Worm (Caenorhabditis elegans): ENCODE measurements around the gene lmp-2.

DNA sequence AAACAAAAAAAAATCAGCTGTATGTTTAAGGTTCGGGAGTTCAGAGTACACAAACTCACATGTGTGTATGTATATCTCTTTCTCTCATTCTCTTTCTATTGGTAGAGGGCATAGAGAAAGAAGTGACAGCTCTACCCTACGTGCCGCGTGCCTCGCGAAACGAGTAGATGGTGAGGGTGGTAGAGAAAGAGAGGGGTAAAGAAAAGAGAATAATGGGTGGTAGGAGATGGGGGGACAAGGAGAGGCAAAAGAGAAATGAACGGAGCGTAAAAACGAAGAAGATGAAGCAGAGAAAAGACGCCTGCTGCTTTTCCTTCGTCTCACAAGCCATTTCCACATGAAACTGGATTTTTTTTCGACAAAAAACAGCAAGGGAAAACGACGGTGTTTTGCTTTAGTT, 32.3 kb upstream of the lmp-2 start:
- TF ChIP-seq pha-4 (tag; optimal IDR thresholded peaks at IDR 0.05) (peak; percentile 93), tbx-8 (GFP tag; optimal IDR thresholded peaks at IDR 0.05) (no peak), ztf-11 (tag; optimal IDR thresholded peaks at IDR 0.05) (no peak), unc-120 (tag; optimal IDR thresholded peaks at IDR 0.05; ENCODE audit: poor library complexity, severe bottlenecking) (peak; percentile 94), lin-13 (tag; optimal IDR thresholded peaks at IDR 0.05) (peak; percentile 13), mep-1 (tag; optimal IDR thresholded peaks at IDR 0.05) (peak; percentile 83), ces-1 (GFP tag; optimal IDR thresholded peaks at IDR 0.05) (peak; percentile 78), hlh-1 (tag; optimal IDR thresholded peaks at IDR 0.05) (peak; percentile 90)

Data from whole organism, mixed stage, embryonic.